Worm (Caenorhabditis elegans) whole organism, L1 larva: ENCODE measurements around the gene ugt-16.
A peak's percentile ranks its signal among the peaks of the same experiment; 100 is the strongest.

Experiments used
- F16B12.6 ChIP-seq: fragments of 150-350 bp; optimal IDR thresholded peaks from 2 replicates; lab custom pipeline; 2014; ENCODE audit warnings: missing biosample characterization, missing genetic modification characterization
- alr-1 ChIP-seq: fragments of 200-800 bp; sonication (Bioruptor generic); optimal IDR thresholded peaks from 2 replicates; lab custom pipeline; 2018; ENCODE audit warnings: borderline replicate concordance, mild to moderate bottlenecking, missing genetic modification characterization, missing compliant biosample characterization
- aly-2 ChIP-seq: fragments of 150-350 bp; optimal IDR thresholded peaks from 2 replicates; lab custom pipeline; 2014; ENCODE audit warnings: missing biosample characterization, missing genetic modification characterization
- ama-1 ChIP-seq: fragments of 150-350 bp; optimal IDR thresholded peaks from 2 replicates; lab custom pipeline; 2014
- ceh-63 ChIP-seq: fragments of 200-800 bp; sonication (Bioruptor generic); optimal IDR thresholded peaks from 2 replicates; lab custom pipeline; 2018; ENCODE audit warnings: mild to moderate bottlenecking, missing genetic modification characterization, missing compliant biosample characterization
- ceh-8 ChIP-seq: fragments of 200-800 bp; sonication (Bioruptor generic); optimal IDR thresholded peaks from 2 replicates; lab custom pipeline; 2018; ENCODE audit warnings: mild to moderate bottlenecking, missing genetic modification characterization, moderate library complexity, missing compliant biosample characterization
- ceh-82 ChIP-seq, 3 experiments: fragments of 150-350 bp in 1 of 3; sonication (generic microtip) in 2 of 3; optimal IDR thresholded peaks; 2 replicates each; lab custom pipeline; 2014 to 2017; ENCODE audit warnings: missing biosample characterization in 3 of 3, missing genetic modification characterization in 3 of 3
- ceh-88 ChIP-seq: fragments of 200-800 bp; sonication (Bioruptor generic); IDR thresholded peaks from 2 replicates; pipeline ENCODE4 v1.3.6; 2022; ENCODE audit warnings: missing genetic modification characterization, missing compliant biosample characterization
- ceh-90 ChIP-seq: sonication (generic microtip); optimal IDR thresholded peaks from 2 replicates; lab custom pipeline; 2016; ENCODE audit warnings: missing genetic modification characterization, missing compliant biosample characterization
- dpl-1 ChIP-seq, 3 experiments: fragments of 150-350 bp in 2 of 3; sonication (generic microtip) in 1 of 3; optimal IDR thresholded peaks; 2 replicates each; lab custom pipeline; 2014 to 2017; ENCODE audit warnings: missing biosample characterization in 3 of 3, missing genetic modification characterization in 3 of 3, missing genetic modification reagents in 3 of 3
- dsc-1 ChIP-seq: sonication (generic microtip); optimal IDR thresholded peaks from 2 replicates; lab custom pipeline; 2016; ENCODE audit warnings: mild to moderate bottlenecking, missing genetic modification characterization, missing compliant biosample characterization
- efl-1 ChIP-seq, 4 experiments: fragments of 150-350 bp; optimal IDR thresholded peaks in 3 of 4; peaks in 1 of 4; 1 replicate in 1 of 4; 2 replicates in 3 of 4; lab custom pipeline; 2014; ENCODE audit warnings: missing biosample characterization in 2 of 4, missing genetic modification characterization in 2 of 4, missing genetic modification reagents in 2 of 4
- efl-3 ChIP-seq: fragments of 200-800 bp; sonication (Bioruptor generic); optimal IDR thresholded peaks from 2 replicates; lab custom pipeline; 2018; ENCODE audit warnings: mild to moderate bottlenecking, missing genetic modification characterization, missing compliant biosample characterization
- egl-27 ChIP-seq, 2 experiments: fragments of 150-350 bp in 1 of 2; sonication (generic microtip); optimal IDR thresholded peaks; 3 replicates each; lab custom pipeline; 2017 to 2018; ENCODE audit warnings: missing biosample characterization in 2 of 2, missing genetic modification characterization in 2 of 2, missing genetic modification reagents in 2 of 2
- elt-3 ChIP-seq, 6 experiments: fragments of 150-350 bp in 1 of 6; sonication (generic microtip); optimal IDR thresholded peaks; 2 replicates each; lab custom pipeline; 2017 to 2018; ENCODE audit warnings: missing biosample characterization in 6 of 6, missing genetic modification characterization in 6 of 6, inconsistent platforms in 1 of 6
- ets-5 ChIP-seq: fragments of 200-800 bp; sonication (Bioruptor generic); IDR thresholded peaks from 2 replicates; pipeline ENCODE4 v1.3.6; 2022; ENCODE audit warnings: missing genetic modification characterization, missing compliant biosample characterization
- fos-1 ChIP-seq: fragments of 150-350 bp; optimal IDR thresholded peaks from 2 replicates; lab custom pipeline; 2014; ENCODE audit warnings: missing biosample characterization, missing genetic modification characterization
- hlh-4 ChIP-seq: sonication (generic microtip); optimal IDR thresholded peaks from 2 replicates; lab custom pipeline; 2016; ENCODE audit warnings: mild to moderate bottlenecking, missing genetic modification characterization, missing compliant biosample characterization
- jun-1 ChIP-seq: fragments of 150-350 bp; optimal IDR thresholded peaks from 2 replicates; lab custom pipeline; 2014; ENCODE audit warnings: missing biosample characterization, missing genetic modification reagents, missing genetic modification characterization
- lin-14 ChIP-seq: fragments of 200-800 bp; sonication (Bioruptor generic); optimal IDR thresholded peaks from 2 replicates; lab custom pipeline; 2018; ENCODE audit warnings: mild to moderate bottlenecking, missing genetic modification characterization, moderate library complexity, missing compliant biosample characterization
- lin-15B ChIP-seq: fragments of 150-350 bp; sonication (generic microtip); optimal IDR thresholded peaks from 3 replicates; lab custom pipeline; 2014; ENCODE audit warnings: missing biosample characterization, missing genetic modification characterization
- lir-3 ChIP-seq: sonication (generic microtip); optimal IDR thresholded peaks from 2 replicates; lab custom pipeline; 2016; ENCODE audit warnings: mild to moderate bottlenecking, missing genetic modification characterization, moderate library complexity, missing compliant biosample characterization; ENCODE audit not compliant: poor library complexity
- lsy-2 ChIP-seq, 2 experiments: fragments of 150-350 bp; optimal IDR thresholded peaks; 2 replicates each; lab custom pipeline; 2014; ENCODE audit warnings: missing biosample characterization in 2 of 2, missing genetic modification characterization in 2 of 2
- mab-9 ChIP-seq: fragments of 200-800 bp; sonication (Bioruptor generic); IDR thresholded peaks from 2 replicates; pipeline ENCODE4 v1.3.6; 2022; ENCODE audit warnings: missing genetic modification reagents, missing genetic modification characterization, missing compliant biosample characterization
- mdl-1 ChIP-seq, 2 experiments: fragments of 150-350 bp; optimal IDR thresholded peaks; 2 replicates each; lab custom pipeline; 2014 to 2017; ENCODE audit warnings: missing biosample characterization in 2 of 2, missing genetic modification characterization in 2 of 2, inconsistent platforms in 1 of 2
- mef-2 ChIP-seq: fragments of 150-350 bp; optimal IDR thresholded peaks from 2 replicates; lab custom pipeline; 2014; ENCODE audit warnings: missing biosample characterization, missing genetic modification characterization
- nhr-11 ChIP-seq: fragments of 150-350 bp; optimal IDR thresholded peaks from 2 replicates; lab custom pipeline; 2014; ENCODE audit warnings: missing biosample characterization, missing genetic modification characterization
- nhr-19 ChIP-seq: fragments of 200-800 bp; sonication (Bioruptor generic); conservative IDR thresholded peaks from 2 replicates; pipeline ENCODE4 v1.3.6; 2022; ENCODE audit warnings: missing genetic modification characterization, missing compliant biosample characterization
- nhr-20 ChIP-seq: sonication (generic microtip); optimal IDR thresholded peaks from 2 replicates; lab custom pipeline; 2016; ENCODE audit warnings: mild to moderate bottlenecking, missing genetic modification characterization, missing compliant biosample characterization
- nhr-28 ChIP-seq: fragments of 150-350 bp; optimal IDR thresholded peaks from 2 replicates; lab custom pipeline; 2014; ENCODE audit warnings: missing biosample characterization, missing genetic modification characterization
- nhr-85 ChIP-seq: sonication (generic microtip); peaks from one replicate; lab custom pipeline; 2016; ENCODE audit warnings: missing genetic modification characterization, inconsistent platforms, missing compliant biosample characterization
- rnt-1 ChIP-seq: sonication (generic microtip); optimal IDR thresholded peaks from 2 replicates; lab custom pipeline; 2016; ENCODE audit warnings: mild to moderate bottlenecking, missing genetic modification characterization, moderate library complexity, missing compliant biosample characterization
- skn-1 ChIP-seq: fragments of 150-350 bp; optimal IDR thresholded peaks from 2 replicates; lab custom pipeline; 2014; ENCODE audit warnings: missing biosample characterization, missing genetic modification characterization
- sup-37 ChIP-seq: fragments of 200-800 bp; sonication (Bioruptor generic); optimal IDR thresholded peaks from 2 replicates; lab custom pipeline; 2018; ENCODE audit warnings: mild to moderate bottlenecking, missing genetic modification characterization, missing compliant biosample characterization
- swsn-7 ChIP-seq: sonication (generic microtip); optimal IDR thresholded peaks from 2 replicates; lab custom pipeline; 2016; ENCODE audit warnings: missing genetic modification characterization, missing compliant biosample characterization
- tlp-1 ChIP-seq: fragments of 150-350 bp; optimal IDR thresholded peaks from 2 replicates; lab custom pipeline; 2014; ENCODE audit warnings: missing biosample characterization, missing genetic modification characterization
- unc-30 ChIP-seq: sonication (generic microtip); optimal IDR thresholded peaks from 2 replicates; lab custom pipeline; 2017; ENCODE audit warnings: missing biosample characterization, missing genetic modification characterization
- unc-62 ChIP-seq: fragments of 150-350 bp; optimal IDR thresholded peaks from 2 replicates; lab custom pipeline; 2014; ENCODE audit warnings: missing biosample characterization, missing genetic modification reagents, missing genetic modification characterization
- unc-98 ChIP-seq: fragments of 200-800 bp; sonication (Bioruptor generic); IDR thresholded peaks from 2 replicates; pipeline ENCODE4 v1.3.6; 2022; ENCODE audit warnings: missing genetic modification characterization, missing compliant biosample characterization
- vab-15 ChIP-seq: sonication (generic microtip); optimal IDR thresholded peaks from 2 replicates; lab custom pipeline; 2017; ENCODE audit warnings: missing genotype, mild to moderate bottlenecking, missing genetic modification characterization, missing compliant biosample characterization
- zag-1 ChIP-seq: fragments of 150-350 bp; optimal IDR thresholded peaks from 2 replicates; lab custom pipeline; 2014; ENCODE audit warnings: missing biosample characterization, missing genetic modification characterization

ugt-16 gene

DNA sequence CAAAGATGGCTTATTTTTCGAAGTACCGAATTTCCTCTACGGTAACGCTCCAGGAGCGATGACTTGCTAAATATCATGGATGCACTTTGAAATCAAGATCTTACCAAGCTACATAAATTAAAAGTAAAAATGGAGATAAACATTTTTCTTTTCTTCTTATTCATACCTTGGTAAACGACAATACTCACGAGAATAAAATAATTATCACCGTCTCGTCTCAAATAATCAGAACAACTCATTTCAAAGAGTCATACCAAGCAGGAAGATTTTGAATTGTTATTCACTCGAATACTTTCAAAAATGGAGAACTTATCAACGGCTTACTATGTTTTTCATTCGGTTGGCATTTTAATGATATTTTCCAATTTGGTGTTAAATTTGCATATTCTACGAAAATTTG, 21.6 kb upstream of the ugt-16 start, which contains the start of gene srbc-45:
Gene srbc-45 (plus strand): TSS at position 301 of the 400 bp plus-strand sequence.
- no peak for TF ChIP-seq lsy-2 (tag; optimal IDR thresholded peaks at IDR 0.05; lab: Kevin White, UChicago)
- TF ChIP-seq ceh-90 (tag; lab: Kevin White, UChicago) = no peak
- TF ChIP-seq mef-2 (tag; lab: Kevin White, UChicago) = no peak
- TF ChIP-seq efl-3 (GFP tag; lab: Kevin White, UChicago) = no peak
- TF ChIP-seq lin-15B (tag; lab: Kevin White, UChicago) = no peak
- TF ChIP-seq mdl-1 (tag; optimal IDR thresholded peaks at IDR 0.05; lab: Kevin White, UChicago) = no peak
- TF ChIP-seq ceh-88 (GFP tag; lab: Robert Waterston, UW) = no peak
- TF ChIP-seq nhr-19 = no peak

DNA sequence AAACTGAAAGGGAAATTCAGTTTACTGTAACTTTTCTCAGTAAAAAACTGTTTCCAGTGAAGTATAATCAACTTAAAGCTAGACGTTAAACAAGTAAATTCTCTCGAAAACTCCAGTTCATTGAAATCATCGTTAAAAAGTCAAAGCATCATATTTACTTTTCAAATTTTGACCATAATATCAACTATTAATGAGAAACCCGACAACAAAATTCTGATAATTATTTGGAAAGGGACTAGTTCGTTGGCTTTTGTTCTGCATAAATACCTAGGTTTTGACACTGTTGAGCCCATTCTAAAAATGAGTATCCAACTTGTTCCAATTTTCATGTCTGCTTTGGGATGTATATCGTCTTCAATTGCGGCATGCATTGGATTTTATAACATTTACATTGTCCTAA, 18.6 kb upstream of the ugt-16 start, which contains the start of gene ZC443.7:
Gene ZC443.7 (plus strand): TSS at position 301 of the 400 bp plus-strand sequence.
- TF ChIP-seq mab-9 (no peak), tlp-1 (tag; lab: Kevin White, UChicago) (no peak), dsc-1 (no peak), alr-1 (tag; lab: Kevin White, UChicago) (no peak), fos-1 (tag; lab: Kevin White, UChicago) (no peak), zag-1 (tag; lab: Kevin White, UChicago) (no peak), efl-1 (optimal IDR thresholded peaks at IDR 0.05; lab: Kevin White, UChicago) (no peak), efl-1 (GFP tag; optimal IDR thresholded peaks at IDR 0.05 in 1 of 2; lab: Kevin White, UChicago) (no peak), jun-1 (no peak), elt-3 (tag; optimal IDR thresholded peaks at IDR 0.05; lab: Kevin White, UChicago) (no peak), ceh-8 (no peak), nhr-28 (tag; lab: Kevin White, UChicago) (no peak), ama-1 (lab: Kevin White, UChicago) (no peak), rnt-1 (tag; lab: Kevin White, UChicago) (no peak), ceh-82 (tag; optimal IDR thresholded peaks at IDR 0.05; lab: Kevin White, UChicago) (no peak), skn-1 (tag; lab: Kevin White, UChicago) (no peak), nhr-20 (tag; lab: Kevin White, UChicago) (no peak), nhr-11 (tag; lab: Kevin White, UChicago) (no peak), unc-98 (GFP tag; lab: Robert Waterston, UW) (no peak), mef-2 (tag; lab: Kevin White, UChicago) (no peak), lin-14 (GFP tag; lab: Kevin White, UChicago) (no peak)

ce11 chrV:12809876-12810275, 14.9 kb upstream of the ugt-16 start, which contains the start of gene ZC443.1:
Gene ZC443.1, minus strand, starts transcription at chrV:12810080.
- no peak for TF ChIP-seq ets-5 (GFP tag; lab: Robert Waterston, UW)
- no peak for TF ChIP-seq hlh-4 (tag; lab: Kevin White, UChicago)
- TF ChIP-seq nhr-85 (tag; lab: Kevin White, UChicago) = peak; percentile 65
- TF ChIP-seq sup-37 (GFP tag; lab: Kevin White, UChicago) = no peak
- TF ChIP-seq efl-1 (optimal IDR thresholded peaks at IDR 0.05; lab: Kevin White, UChicago) = no peak
- peak in 1 of 2 experiments; percentile 54 for TF ChIP-seq efl-1 (GFP tag; optimal IDR thresholded peaks at IDR 0.05 in 1 of 2; lab: Kevin White, UChicago)

DNA sequence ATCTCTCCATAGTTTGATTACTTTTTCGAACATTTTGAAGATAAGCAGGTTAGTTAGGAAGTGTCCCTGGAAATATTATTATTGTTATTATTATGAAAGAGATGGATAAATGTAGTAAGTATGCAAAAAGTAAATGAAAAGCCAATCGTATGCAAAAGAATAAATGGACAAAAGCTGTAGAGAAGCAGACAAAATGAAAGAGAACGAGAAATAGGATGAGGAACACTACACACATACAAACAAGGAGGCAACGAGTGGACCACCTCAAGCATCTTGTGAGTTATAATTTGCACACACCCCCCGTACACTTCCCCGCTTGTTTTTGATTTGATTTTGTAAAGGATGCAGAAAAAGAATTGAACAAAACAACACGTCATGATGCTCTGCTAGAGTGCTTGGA, 13.7 kb upstream of the ugt-16 start, which contains the start of gene ZC443.2:
Gene ZC443.2 (minus strand): TSS at position 67 of the 400 bp plus-strand sequence.
- TF ChIP-seq elt-3 (tag; optimal IDR thresholded peaks at IDR 0.05; lab: Kevin White, UChicago) = no peak
- no peak for TF ChIP-seq vab-15 (tag; lab: Kevin White, UChicago)
- no peak for TF ChIP-seq lin-14 (GFP tag; lab: Kevin White, UChicago)
- TF ChIP-seq lir-3 = no peak
- TF ChIP-seq aly-2 (tag; lab: Kevin White, UChicago) = no peak
- TF ChIP-seq unc-98 (GFP tag; lab: Robert Waterston, UW) = no peak
- TF ChIP-seq egl-27 (tag; optimal IDR thresholded peaks at IDR 0.05; lab: Kevin White, UChicago) = no peak
- no peak for TF ChIP-seq dpl-1 (GFP tag; optimal IDR thresholded peaks at IDR 0.05; lab: Kevin White, UChicago)
- TF ChIP-seq ceh-90 (tag; lab: Kevin White, UChicago) = no peak
- TF ChIP-seq swsn-7 (tag; lab: Kevin White, UChicago) = no peak
- TF ChIP-seq unc-62 = no peak
- no peak for TF ChIP-seq F16B12.6
- TF ChIP-seq unc-30 (tag; lab: Kevin White, UChicago) = no peak
- TF ChIP-seq ceh-63 (GFP tag; lab: Kevin White, UChicago) = no peak
